Worm (Caenorhabditis elegans) whole organism, L4/young adult: ENCODE results near the gene acl-6.

Experiments used
- W03F9.2 ChIP-seq: fragments of 150-350 bp; optimal IDR thresholded peaks from 2 replicates; lab custom pipeline; 2014; ENCODE audit warnings: missing biosample characterization, missing genetic modification characterization
- dao-5 ChIP-seq: sonication (generic microtip); optimal IDR thresholded peaks from 2 replicates; lab custom pipeline; 2016; ENCODE audit warnings: missing genotype, missing genetic modification characterization, moderate library complexity, missing compliant biosample characterization

DNA sequence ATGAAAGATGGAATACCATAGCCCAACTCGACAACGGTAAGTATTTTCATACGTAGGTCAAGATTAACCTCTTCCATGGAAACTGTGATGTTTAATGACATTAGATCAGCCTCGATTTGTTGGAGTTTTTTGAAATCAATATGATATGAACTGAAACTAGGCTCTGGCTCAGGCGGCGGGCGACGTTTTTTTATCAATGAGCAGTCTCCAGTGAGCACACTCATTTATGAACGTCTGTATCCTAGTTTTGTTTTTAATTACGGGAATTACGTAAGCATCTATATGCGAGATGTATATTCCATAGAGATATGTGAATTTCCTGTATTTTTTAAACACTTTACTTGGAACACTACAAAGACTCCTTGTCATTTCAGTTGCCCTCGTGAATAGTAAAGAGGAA, 29.7 kb downstream of the acl-6 start, which contains the start of gene srg-67:
- no peak for TF ChIP-seq dao-5 (tag; lab: Kevin White, UChicago)
- TF ChIP-seq W03F9.2 (tag; lab: Kevin White, UChicago): no peak
